5 worm cellular contexts compared by ENCODE assay signal in the genomic region with DNA sequence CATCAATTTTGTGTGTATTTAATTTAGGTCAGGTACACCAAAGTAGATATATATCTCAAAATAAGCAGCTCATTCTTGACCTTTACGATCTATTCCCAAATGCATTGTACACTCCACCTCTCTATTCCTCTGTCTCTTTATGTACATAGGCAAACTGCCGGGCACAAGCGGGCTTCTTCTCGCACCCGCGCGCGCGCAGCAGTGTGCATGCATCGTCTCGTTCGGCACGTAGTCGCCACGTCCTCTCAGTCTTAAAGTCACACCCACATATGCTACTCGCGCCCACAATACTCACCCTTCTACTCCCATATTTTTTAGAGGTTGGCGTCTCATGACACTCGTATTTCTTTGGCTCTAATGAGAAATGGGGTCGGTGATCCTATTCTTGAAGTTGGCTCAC.
TF ChIP-seq lines count a peak whose summit lies in the region.

No protein-coding gene starts in this region.

TF ChIP-seq in whole organism, L1 larva, 84 proteins besides CTCF, POLR2A, EP300 and RAD21 (continues in another document):
- TF ChIP-seq efl-3 (GFP tag; optimal IDR thresholded peaks at IDR 0.05; lab: Kevin White, UChicago) (no peak), efl-1 (optimal IDR thresholded peaks at IDR 0.05; lab: Kevin White, UChicago) (no peak), efl-1 (GFP tag; optimal IDR thresholded peaks at IDR 0.05 in 1 of 2; lab: Kevin White, UChicago) (no peak), ztf-4 (tag; optimal IDR thresholded peaks at IDR 0.05; lab: Kevin White, UChicago) (no peak), fkh-8 (tag; optimal IDR thresholded peaks at IDR 0.05; lab: Kevin White, UChicago) (peak; percentile 57), snu-23 (GFP tag; optimal IDR thresholded peaks at IDR 0.05; lab: Kevin White, UChicago) (no peak), ceh-90 (tag; optimal IDR thresholded peaks at IDR 0.05; lab: Kevin White, UChicago) (no peak), tbx-2 (tag; optimal IDR thresholded peaks at IDR 0.05; lab: Kevin White, UChicago) (no peak), C34B4.2 (tag; optimal IDR thresholded peaks at IDR 0.05; lab: Kevin White, UChicago) (no peak), aha-1 (tag; optimal IDR thresholded peaks at IDR 0.05; lab: Kevin White, UChicago) (peak; percentile 31), lin-14 (GFP tag; optimal IDR thresholded peaks at IDR 0.05; lab: Kevin White, UChicago) (peak; percentile 55), snpc-4 (tag; optimal IDR thresholded peaks at IDR 0.05; lab: Kevin White, UChicago) (no peak), lin-13 (GFP tag; optimal IDR thresholded peaks at IDR 0.05; lab: Kevin White, UChicago) (no peak), nhr-237 (tag; optimal IDR thresholded peaks at IDR 0.05; lab: Kevin White, UChicago) (no peak), rnt-1 (tag; optimal IDR thresholded peaks at IDR 0.05; lab: Kevin White, UChicago) (no peak), nhr-19 (GFP tag; conservative IDR thresholded peaks at IDR 0.05; lab: Robert Waterston, UW) (no peak), ces-1 (GFP tag; optimal IDR thresholded peaks at IDR 0.05; lab: Kevin White, UChicago) (no peak), nhr-85 (tag; lab: Kevin White, UChicago) (no peak), pqm-1 (tag; optimal IDR thresholded peaks at IDR 0.05; lab: Kevin White, UChicago) (no peak)

TF ChIP-seq in whole organism, L2 larva, 48 proteins besides CTCF, POLR2A, EP300 and RAD21 (continues in another document):
- no peak for TF ChIP-seq sma-3 (GFP tag; optimal IDR thresholded peaks at IDR 0.05; lab: Kevin White, UChicago)
- no peak for TF ChIP-seq aly-2 (tag; optimal IDR thresholded peaks at IDR 0.05; lab: Kevin White, UChicago)
- no peak for TF ChIP-seq crh-2 (tag; optimal IDR thresholded peaks at IDR 0.05; lab: Kevin White, UChicago)
- TF ChIP-seq nhr-12 (tag; optimal IDR thresholded peaks at IDR 0.05; lab: Kevin White, UChicago) = no peak
- TF ChIP-seq nhr-77 (tag; optimal IDR thresholded peaks at IDR 0.05; lab: Kevin White, UChicago) = no peak
- no peak for TF ChIP-seq elt-1 (tag; optimal IDR thresholded peaks at IDR 0.05; lab: Kevin White, UChicago)
- no peak for TF ChIP-seq fos-1 (tag; optimal IDR thresholded peaks at IDR 0.05; lab: Kevin White, UChicago)
- no peak for TF ChIP-seq nhr-6 (tag; optimal IDR thresholded peaks at IDR 0.05; lab: Kevin White, UChicago)
- TF ChIP-seq C34F6.9 (tag; optimal IDR thresholded peaks at IDR 0.05; lab: Kevin White, UChicago) = peak; percentile 23
- no peak for TF ChIP-seq Y55F3AM.14 (GFP tag; optimal IDR thresholded peaks at IDR 0.05; lab: Kevin White, UChicago)
- no peak for TF ChIP-seq snpc-4 (tag; optimal IDR thresholded peaks at IDR 0.05; lab: Kevin White, UChicago)
- TF ChIP-seq ztf-1 (GFP tag; conservative IDR thresholded peaks at IDR 0.05; lab: Robert Waterston, UW) = no peak
- no peak for TF ChIP-seq elt-3 (tag; optimal IDR thresholded peaks at IDR 0.05; lab: Kevin White, UChicago)
- TF ChIP-seq gmeb-1 (tag; optimal IDR thresholded peaks at IDR 0.05; lab: Kevin White, UChicago) = no peak
- no peak for TF ChIP-seq ama-1 (optimal IDR thresholded peaks at IDR 0.05; lab: Kevin White, UChicago)
- no peak for TF ChIP-seq unc-39 (tag; optimal IDR thresholded peaks at IDR 0.05; lab: Kevin White, UChicago)
- TF ChIP-seq mdl-1 (tag; optimal IDR thresholded peaks at IDR 0.05; lab: Kevin White, UChicago) = no peak
- no peak for TF ChIP-seq sma-9 (GFP tag; optimal IDR thresholded peaks at IDR 0.05; lab: Kevin White, UChicago)
- TF ChIP-seq sma-9 (tag; optimal IDR thresholded peaks at IDR 0.05; lab: Kevin White, UChicago) = no peak

TF ChIP-seq in whole organism, L3 larva, 47 proteins besides CTCF, POLR2A, EP300 and RAD21:
- TF ChIP-seq pha-4 (tag; optimal IDR thresholded peaks at IDR 0.05; lab: Kevin White, UChicago) (peak; percentile 73), lin-39 (tag; optimal IDR thresholded peaks at IDR 0.05; lab: Kevin White, UChicago) (peak; percentile 90), aly-2 (tag; optimal IDR thresholded peaks at IDR 0.05; lab: Kevin White, UChicago) (no peak)

TF ChIP-seq in whole organism, L4 larva, 104 proteins besides CTCF, POLR2A, EP300 and RAD21:
- TF ChIP-seq set-16 (GFP tag; IDR thresholded peaks at IDR 0.05; lab: Robert Waterston, UW) = peak; percentile 32; the same call in 1 of the 2 replicates
- TF ChIP-seq aha-1 (tag; lab: Kevin White, UChicago) = peak; percentile 100
- 0 out of 2 replicates have a peak, but pooled peaks have one; percentile 13 for TF ChIP-seq tra-1 (GFP tag; IDR thresholded peaks at IDR 0.05; lab: Robert Waterston, UW)
- TF ChIP-seq hlh-30 (tag; optimal IDR thresholded peaks at IDR 0.05; lab: Kevin White, UChicago; ENCODE audit: insufficient read depth) = peak; percentile 32
- TF ChIP-seq mep-1 (tag; optimal IDR thresholded peaks at IDR 0.05; lab: Kevin White, UChicago) = peak; percentile 18
- peak; percentile 34; the same call in 1 of the 2 replicates for TF ChIP-seq egl-43 (GFP tag; IDR thresholded peaks at IDR 0.05; lab: Robert Waterston, UW)
- TF ChIP-seq Y5F2A.4 (GFP tag; optimal IDR thresholded peaks at IDR 0.05; lab: Kevin White, UChicago) = no peak
- TF ChIP-seq hif-1 (tag; optimal IDR thresholded peaks at IDR 0.05; lab: Kevin White, UChicago) = peak; percentile 94 to 99
- TF ChIP-seq gei-8 (GFP tag; optimal IDR thresholded peaks at IDR 0.05; lab: Kevin White, UChicago) = no peak

TF ChIP-seq in whole organism, mixed stage, embryonic, 35 proteins besides CTCF, POLR2A, EP300 and RAD21:
- TF ChIP-seq unc-39 (tag; optimal IDR thresholded peaks at IDR 0.05; lab: Kevin White, UChicago) = no peak
- peak; percentile 60 for TF ChIP-seq pha-4 (tag; optimal IDR thresholded peaks at IDR 0.05; lab: Kevin White, UChicago)

Comparison
In these comparisons a context has a peak if more than half of its experiments do, and no peak if none do; other contexts are left out.
1. Of the 29 proteins assayed by ChIP-seq in both whole organism, L4 larva and whole organism, L1 larva: peak only in whole organism, L4 larva: mep-1; only in whole organism, L1 larva: none; in both: aha-1; in neither: 27.